Fruit fly (Drosophila melanogaster): ENCODE measurements around the gene CG3062.

CG3062 gene

DNA sequence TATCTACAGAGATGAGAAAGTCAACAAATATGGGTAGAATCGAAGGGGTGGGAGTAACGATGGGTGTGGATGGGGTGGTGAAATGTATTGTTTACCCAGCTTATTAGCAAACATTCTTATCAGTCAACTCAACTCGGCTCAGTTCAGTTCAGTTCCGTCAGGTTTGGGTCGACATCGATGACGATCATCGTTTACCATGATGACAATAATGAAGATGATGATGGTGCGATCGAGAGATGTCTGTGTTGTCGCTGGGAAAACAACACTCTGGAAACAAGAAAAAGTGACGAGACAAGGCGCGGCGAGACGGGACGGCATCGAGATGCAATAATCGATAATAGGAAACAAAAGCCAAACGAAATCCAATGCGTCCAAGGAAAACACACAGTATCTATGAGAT lies 34.9 kb downstream of the CG3062 start (continued):
- TF ChIP-seq hkb (optimal IDR thresholded peaks at IDR 0.05) (no peak), hkb (GFP tag; IDR thresholded peaks at IDR 0.05) (no peak), Dref (GFP tag; IDR thresholded peaks at IDR 0.05) (no peak), btn (GFP tag; optimal IDR thresholded peaks at IDR 0.05) (no peak), jing (GFP tag; optimal IDR thresholded peaks at IDR 0.05) (no peak), tup (GFP tag; optimal IDR thresholded peaks at IDR 0.05) (no peak), ATbp (GFP tag; optimal IDR thresholded peaks at IDR 0.05) (peak; percentile 63), CG3163 (GFP tag; optimal IDR thresholded peaks at IDR 0.05) (no peak), Mrtf (GFP tag; IDR thresholded peaks at IDR 0.05) (no peak), stwl (tag; optimal IDR thresholded peaks at IDR 0.05) (no peak), CG1647 (GFP tag; optimal IDR thresholded peaks at IDR 0.05) (no peak), HHEX (GFP tag; optimal IDR thresholded peaks at IDR 0.05) (peak; percentile 0), CG17186 (GFP tag; optimal IDR thresholded peaks at IDR 0.05) (peak; percentile 9), CG5953 (GFP tag; IDR thresholded peaks at IDR 0.05) (no peak), CG14710 (tag; optimal IDR thresholded peaks at IDR 0.05) (peak; percentile 44), chif (GFP tag; optimal IDR thresholded peaks at IDR 0.05) (peak in 1 of 2 experiments; percentile 19), abd-A (tag; optimal IDR thresholded peaks at IDR 0.05) (no peak), Kr (GFP tag; optimal IDR thresholded peaks at IDR 0.05) (peak; percentile 49), gro (GFP tag; optimal IDR thresholded peaks at IDR 0.05) (no peak), Bteb2 (GFP tag; optimal IDR thresholded peaks at IDR 0.05) (no peak), CG1233 (GFP tag; optimal IDR thresholded peaks at IDR 0.05) (peak; percentile 13), CG13894 (tag; optimal IDR thresholded peaks at IDR 0.05) (no peak), CG12104 (GFP tag; optimal IDR thresholded peaks at IDR 0.05) (no peak), CG13424 (tag; optimal IDR thresholded peaks at IDR 0.05) (peak; percentile 34), ab (GFP tag; optimal IDR thresholded peaks at IDR 0.05) (no peak), CG12236 (GFP tag; optimal IDR thresholded peaks at IDR 0.05) (no peak), gcm2 (GFP tag; optimal IDR thresholded peaks at IDR 0.05) (no peak), Poxn (GFP tag; IDR thresholded peaks at IDR 0.05) (no peak), fru (optimal IDR thresholded peaks at IDR 0.05) (no peak), Six4 (GFP tag; optimal IDR thresholded peaks at IDR 0.05) (no peak), Hmr (GFP tag; optimal IDR thresholded peaks at IDR 0.05) (no peak), CG2120 (GFP tag; optimal IDR thresholded peaks at IDR 0.05) (no peak), zfh1 (GFP tag; IDR thresholded peaks at IDR 0.05) (0 out of 3 replicates have a peak, but pooled peaks have one; percentile 42), lilli (GFP tag; optimal IDR thresholded peaks at IDR 0.05) (no peak), MTF-1 (GFP tag; optimal IDR thresholded peaks at IDR 0.05; ENCODE audit: borderline replicate concordance) (peak; percentile 37), ems (GFP tag; optimal IDR thresholded peaks at IDR 0.05) (no peak), Blimp-1 (GFP tag; optimal IDR thresholded peaks at IDR 0.05) (peak; percentile 39), Sry-β (GFP tag; optimal IDR thresholded peaks at IDR 0.05) (peak; percentile 20), CG10565 (GFP tag; optimal IDR thresholded peaks at IDR 0.05) (no peak), wek (GFP tag; optimal IDR thresholded peaks at IDR 0.05) (peak; percentile 51), kni (GFP tag; optimal IDR thresholded peaks at IDR 0.05) (peak; percentile 65), Bgb (GFP tag; IDR thresholded peaks at IDR 0.05; ENCODE audit: partially characterized antibody) (no peak), Tbp (GFP tag; optimal IDR thresholded peaks at IDR 0.05) (no peak), CHES-1-like (GFP tag; optimal IDR thresholded peaks at IDR 0.05) (no peak), CG12219 (GFP tag; optimal IDR thresholded peaks at IDR 0.05) (peak; percentile 20), CG2712 (tag; optimal IDR thresholded peaks at IDR 0.05) (peak; percentile 27), Vsx1 (GFP tag; optimal IDR thresholded peaks at IDR 0.05) (peak; percentile 22), CG42726 (GFP tag; IDR thresholded peaks at IDR 0.05; ENCODE audit: partially characterized antibody) (no peak), CG12391 (tag; optimal IDR thresholded peaks at IDR 0.05) (peak; percentile 15), hb (GFP tag; IDR thresholded peaks at IDR 0.05; ENCODE audit: partially characterized antibody) (no peak), Sox102F (GFP tag; optimal IDR thresholded peaks at IDR 0.05) (peak; percentile 11)

All from whole organism, embryonic.